Fruit fly (Drosophila melanogaster) whole organism, adult: ENCODE results near the gene GXIVsPLA2.

Source experiments
- CG11617 ChIP-seq: fragments of 200-800 bp; sonication (Bioruptor generic); optimal IDR thresholded peaks from 2 replicates; lab custom pipeline; 2017; ENCODE audit warnings: mild to moderate bottlenecking, missing biosample characterization, missing genetic modification reagents, missing genetic modification characterization
- CG12768 ChIP-seq: fragments of 200-800 bp; sonication (Bioruptor generic); optimal IDR thresholded peaks from 2 replicates; lab custom pipeline; 2017; ENCODE audit warnings: missing biosample characterization, missing genetic modification characterization, mild to moderate bottlenecking, moderate library complexity, missing genetic modification reagents
- CG14711 ChIP-seq: fragments of 200-800 bp; sonication (Bioruptor generic); optimal IDR thresholded peaks from 2 replicates; lab custom pipeline; 2018; ENCODE audit warnings: missing biosample characterization, mild to moderate bottlenecking, missing genetic modification characterization, moderate library complexity
- CG1620 ChIP-seq: fragments of 200-800 bp; sonication (Bioruptor generic); optimal IDR thresholded peaks from 2 replicates; lab custom pipeline; 2016; ENCODE audit warnings: missing biosample characterization, missing genetic modification characterization
- CG33017 ChIP-seq: fragments of 200-800 bp; sonication (Bioruptor generic); optimal IDR thresholded peaks from 2 replicates; lab custom pipeline; 2018; ENCODE audit warnings: missing biosample characterization, mild to moderate bottlenecking, missing genetic modification characterization, moderate library complexity
- CG5204 ChIP-seq: fragments of 200-800 bp; sonication (Bioruptor generic); optimal IDR thresholded peaks from 2 replicates; lab custom pipeline; 2016; ENCODE audit warnings: missing biosample characterization, missing genetic modification characterization
- CG7045 ChIP-seq: fragments of 200-800 bp; sonication (Bioruptor generic); optimal IDR thresholded peaks from 2 replicates; lab custom pipeline; 2017; ENCODE audit warnings: missing biosample characterization, mild to moderate bottlenecking, missing genetic modification characterization
- CG7101 ChIP-seq: fragments of 200-800 bp; sonication (Bioruptor generic); optimal IDR thresholded peaks from 2 replicates; lab custom pipeline; 2018; ENCODE audit warnings: missing biosample characterization, mild to moderate bottlenecking, missing genetic modification characterization, moderate library complexity
- Clk ChIP-seq: fragments of 200-800 bp; sonication (Bioruptor generic); optimal IDR thresholded peaks from 2 replicates; lab custom pipeline; 2017; ENCODE audit warnings: missing biosample characterization, missing genetic modification characterization
- Crg-1 ChIP-seq: fragments of 200-800 bp; sonication (Bioruptor generic); optimal IDR thresholded peaks from 2 replicates; lab custom pipeline; 2016; ENCODE audit warnings: missing biosample characterization, missing genetic modification characterization
- Hr96 ChIP-seq: fragments of 200-800 bp; sonication (Bioruptor generic); optimal IDR thresholded peaks from 2 replicates; lab custom pipeline; 2016; ENCODE audit warnings: missing biosample characterization, missing genetic modification characterization
- Mnt ChIP-seq: fragments of 200-800 bp; sonication (Bioruptor generic); optimal IDR thresholded peaks from 2 replicates; lab custom pipeline; 2016; ENCODE audit warnings: missing biosample characterization, mild to moderate bottlenecking, missing genetic modification characterization
- bab1 ChIP-seq: fragments of 200-800 bp; sonication (Bioruptor generic); optimal IDR thresholded peaks from 3 replicates; lab custom pipeline; 2019; ENCODE audit warnings: missing biosample characterization, mild to moderate bottlenecking, missing genetic modification characterization, moderate library complexity
- cic ChIP-seq: fragments of 200-800 bp; sonication (Bioruptor generic); optimal IDR thresholded peaks from 2 replicates; lab custom pipeline; 2017; ENCODE audit warnings: missing biosample characterization, mild to moderate bottlenecking, missing genetic modification characterization, moderate library complexity
- cnc ChIP-seq, 2 experiments: fragments of >200 bp; optimal IDR thresholded peaks; 2 replicates each; lab custom pipeline; 2017
- kay ChIP-seq: fragments of 200-800 bp; sonication (Bioruptor generic); peaks from one replicate; lab custom pipeline; 2016; ENCODE audit warnings: missing biosample characterization, missing genetic modification characterization, borderline replicate concordance
- ovo ChIP-seq: fragments of 200-800 bp; sonication (Bioruptor generic); optimal IDR thresholded peaks from 2 replicates; lab custom pipeline; 2016; ENCODE audit warnings: missing biosample characterization, missing genetic modification characterization
- pad ChIP-seq: fragments of 200-800 bp; sonication (Bioruptor generic); optimal IDR thresholded peaks from 3 replicates; lab custom pipeline; 2017; ENCODE audit warnings: missing biosample characterization, missing genetic modification characterization, mild to moderate bottlenecking, moderate library complexity, missing genetic modification reagents
- tj ChIP-seq: fragments of 200-800 bp; sonication (Bioruptor generic); optimal IDR thresholded peaks from 3 replicates; lab custom pipeline; 2017; ENCODE audit warnings: missing biosample characterization, mild to moderate bottlenecking, missing genetic modification characterization, moderate library complexity
- toe ChIP-seq: fragments of 200-800 bp; sonication (Bioruptor generic); optimal IDR thresholded peaks from 2 replicates; lab custom pipeline; 2016; ENCODE audit warnings: missing biosample characterization, missing genetic modification characterization

GXIVsPLA2 gene

DNA sequence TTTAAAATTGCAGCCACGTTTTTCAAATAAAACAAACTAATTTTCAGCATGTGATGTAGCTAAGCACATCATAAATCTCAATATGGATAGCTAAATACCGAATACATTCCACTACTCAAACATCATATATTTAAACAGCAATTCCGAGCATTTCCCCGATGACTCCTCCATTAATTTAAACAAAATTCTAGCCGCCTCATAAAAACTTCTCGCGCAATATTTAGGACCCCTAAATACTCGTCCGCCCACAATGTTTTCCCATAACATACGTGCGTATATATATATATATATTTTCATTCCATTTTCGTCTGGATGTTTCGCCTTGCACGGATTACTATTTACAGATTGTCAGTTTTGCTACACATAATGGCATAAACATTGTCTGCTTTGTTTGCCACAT is 41.1 kb downstream of the GXIVsPLA2 start:
- no peak for TF ChIP-seq Mnt
- TF ChIP-seq bab1 (GFP tag; lab: Kevin White, UChicago): no peak
- no peak for TF ChIP-seq CG11617 (GFP tag; lab: Kevin White, UChicago)
- TF ChIP-seq toe (GFP tag; lab: Kevin White, UChicago): no peak
- TF ChIP-seq cnc (optimal IDR thresholded peaks at IDR 0.05; lab: Kevin White, UChicago): no peak
- no peak for TF ChIP-seq ovo
- TF ChIP-seq CG12768 (GFP tag; lab: Kevin White, UChicago): no peak
- no peak for TF ChIP-seq CG5204 (GFP tag; lab: Kevin White, UChicago)
- TF ChIP-seq CG7101 (tag; lab: Kevin White, UChicago): no peak
- no peak for TF ChIP-seq Crg-1 (GFP tag; lab: Kevin White, UChicago)
- TF ChIP-seq CG14711: no peak
- no peak for TF ChIP-seq CG1620 (GFP tag; lab: Kevin White, UChicago)
- no peak for TF ChIP-seq cic (GFP tag; lab: Kevin White, UChicago)
- no peak for TF ChIP-seq tj (GFP tag; lab: Kevin White, UChicago)
- no peak for TF ChIP-seq pad (GFP tag; lab: Kevin White, UChicago)
- TF ChIP-seq CG33017: no peak
- TF ChIP-seq Hr96 (GFP tag; lab: Kevin White, UChicago): no peak
- TF ChIP-seq CG7045 (GFP tag; lab: Kevin White, UChicago): no peak
- TF ChIP-seq kay (GFP tag; lab: Kevin White, UChicago): no peak
- no peak for TF ChIP-seq Clk (GFP tag; lab: Kevin White, UChicago)

dm6 chr3L:15998217-15998616 is 43.3 kb downstream of the GXIVsPLA2 start:
- TF ChIP-seq CG7101 (tag; lab: Kevin White, UChicago): no peak
- TF ChIP-seq bab1 (GFP tag; lab: Kevin White, UChicago): no peak
- TF ChIP-seq CG5204 (GFP tag; lab: Kevin White, UChicago): no peak
- TF ChIP-seq CG14711: no peak
- no peak for TF ChIP-seq Mnt
- no peak for TF ChIP-seq ovo
- no peak for TF ChIP-seq kay (GFP tag; lab: Kevin White, UChicago)
- TF ChIP-seq CG11617 (GFP tag; lab: Kevin White, UChicago): no peak
- no peak for TF ChIP-seq CG12768 (GFP tag; lab: Kevin White, UChicago)
- no peak for TF ChIP-seq CG33017
- no peak for TF ChIP-seq toe (GFP tag; lab: Kevin White, UChicago)

dm6 chr3L:15999358-16000005 is 44.6 kb downstream of the GXIVsPLA2 start:
- TF ChIP-seq CG7101 (tag; lab: Kevin White, UChicago) (no peak), cic (GFP tag; lab: Kevin White, UChicago) (no peak), pad (GFP tag; lab: Kevin White, UChicago) (no peak), Crg-1 (GFP tag; lab: Kevin White, UChicago) (no peak), CG1620 (GFP tag; lab: Kevin White, UChicago) (no peak), CG12768 (GFP tag; lab: Kevin White, UChicago) (no peak), kay (GFP tag; lab: Kevin White, UChicago) (no peak), bab1 (GFP tag; lab: Kevin White, UChicago) (no peak), Mnt (no peak), CG11617 (GFP tag; lab: Kevin White, UChicago) (no peak), CG14711 (no peak), Clk (GFP tag; lab: Kevin White, UChicago) (no peak), tj (GFP tag; lab: Kevin White, UChicago) (no peak)

dm6 chr3L:16001164-16001679 is 46.3 kb downstream of the GXIVsPLA2 start:
- TF ChIP-seq CG12768 (GFP tag; lab: Kevin White, UChicago) (peak; percentile 91), CG33017 (peak; percentile 93), CG7101 (tag; lab: Kevin White, UChicago) (peak; percentile 89), tj (GFP tag; lab: Kevin White, UChicago) (peak; percentile 50), Crg-1 (GFP tag; lab: Kevin White, UChicago) (peak; percentile 57), cic (GFP tag; lab: Kevin White, UChicago) (peak; percentile 77), bab1 (GFP tag; lab: Kevin White, UChicago) (peak; percentile 45), CG1620 (GFP tag; lab: Kevin White, UChicago) (peak; percentile 47), Hr96 (GFP tag; lab: Kevin White, UChicago) (peak; percentile 90), toe (GFP tag; lab: Kevin White, UChicago) (peak; percentile 89), pad (GFP tag; lab: Kevin White, UChicago) (peak; percentile 59), CG11617 (GFP tag; lab: Kevin White, UChicago) (peak; percentile 80), kay (GFP tag; lab: Kevin White, UChicago) (no peak), CG7045 (GFP tag; lab: Kevin White, UChicago) (peak; percentile 86), cnc (optimal IDR thresholded peaks at IDR 0.05; lab: Kevin White, UChicago) (no peak), Mnt (peak; percentile 57), ovo (peak; percentile 75), Clk (GFP tag; lab: Kevin White, UChicago) (peak; percentile 57), CG14711 (peak; percentile 79), CG5204 (GFP tag; lab: Kevin White, UChicago) (peak; percentile 94)

DNA sequence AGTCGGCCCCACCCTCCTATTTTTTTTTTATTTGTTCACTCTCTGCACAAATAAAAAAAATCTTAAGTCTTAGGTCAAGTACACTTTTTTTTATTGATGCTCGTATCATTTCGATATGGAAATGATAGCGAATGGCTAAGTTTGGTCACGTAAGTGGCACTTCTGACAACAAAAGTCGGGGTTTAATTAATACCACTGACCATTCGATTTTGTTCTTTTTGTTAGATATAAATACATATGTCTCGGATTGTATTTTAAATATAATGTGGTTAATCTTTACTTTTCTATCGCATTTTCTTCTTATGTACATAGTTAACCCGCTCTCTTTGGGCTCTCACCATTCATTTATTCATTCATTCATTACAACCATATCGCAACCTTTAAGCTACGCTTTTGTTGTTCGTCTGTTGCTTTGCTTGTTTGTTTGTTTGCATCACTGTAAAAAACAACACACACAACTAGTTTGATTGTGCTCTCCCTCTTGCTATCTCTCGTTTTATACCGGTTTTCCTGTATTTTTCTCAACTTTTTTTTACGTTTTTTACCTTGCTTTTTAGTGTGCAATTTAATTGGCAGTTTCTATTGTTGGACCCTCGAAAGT is 47.3 kb downstream of the GXIVsPLA2 start:
- TF ChIP-seq CG7101 (tag; lab: Kevin White, UChicago): peak; percentile 50
- TF ChIP-seq Clk (GFP tag; lab: Kevin White, UChicago): no peak
- TF ChIP-seq Hr96 (GFP tag; lab: Kevin White, UChicago): peak; percentile 20
- TF ChIP-seq CG11617 (GFP tag; lab: Kevin White, UChicago): peak; percentile 60
- TF ChIP-seq CG12768 (GFP tag; lab: Kevin White, UChicago): peak; percentile 40
- TF ChIP-seq ovo: peak; percentile 41
- no peak for TF ChIP-seq CG5204 (GFP tag; lab: Kevin White, UChicago)
- peak; percentile 94 for TF ChIP-seq kay (GFP tag; lab: Kevin White, UChicago)
- peak; percentile 79 for TF ChIP-seq CG33017
- peak; percentile 55 for TF ChIP-seq cic (GFP tag; lab: Kevin White, UChicago)
